Fruit fly (Drosophila melanogaster) whole organism, embryonic: ENCODE measurements around the gene VhaM9.7-b.

Source experiments
- Atf3 ChIP-seq: fragments of 200-800 bp; sonication (Bioruptor generic); optimal IDR thresholded peaks from 3 replicates; lab custom pipeline; 2016; ENCODE audit warnings: missing biosample characterization, missing genetic modification characterization
- B-H2 ChIP-seq: fragments of 200-800 bp; sonication (Bioruptor generic); optimal IDR thresholded peaks from 2 replicates; lab custom pipeline; 2018; ENCODE audit warnings: missing biosample characterization, mild to moderate bottlenecking, missing genetic modification characterization
- CG10147 ChIP-seq: fragments of 200-800 bp; sonication (Bioruptor generic); optimal IDR thresholded peaks from 2 replicates; lab custom pipeline; 2019; ENCODE audit warnings: missing biosample characterization, mild to moderate bottlenecking, missing genetic modification characterization, moderate library complexity
- CG10979 ChIP-seq: fragments of 200-800 bp; sonication (Bioruptor generic); optimal IDR thresholded peaks from 2 replicates; lab custom pipeline; 2018; ENCODE audit warnings: missing biosample characterization, mild to moderate bottlenecking, missing genetic modification characterization, moderate library complexity
- CG13287 ChIP-seq: fragments of 200-800 bp; sonication (Bioruptor generic); IDR thresholded peaks from 2 replicates; pipeline ENCODE4 v1.3.6; 2022; ENCODE audit warnings: missing biosample characterization, missing genetic modification characterization; ENCODE audit not compliant: partially characterized antibody
- CG14050 ChIP-seq: fragments of 200-800 bp; sonication (Bioruptor generic); IDR thresholded peaks from 3 replicates; pipeline ENCODE4 v1.3.6; 2022; ENCODE audit warnings: missing biosample characterization, missing genetic modification characterization
- CG1603 ChIP-seq: fragments of 200-800 bp; sonication (Bioruptor generic); optimal IDR thresholded peaks from 2 replicates; lab custom pipeline; 2019; ENCODE audit warnings: missing biosample characterization, mild to moderate bottlenecking, missing genetic modification characterization, moderate library complexity
- CG17186 ChIP-seq: fragments of 200-800 bp; sonication (Bioruptor generic); optimal IDR thresholded peaks from 3 replicates; lab custom pipeline; 2017; ENCODE audit warnings: missing biosample characterization, missing genetic modification reagents, missing genetic modification characterization
- CG17912 ChIP-seq: fragments of 200-800 bp; sonication (Bioruptor generic); optimal IDR thresholded peaks from 2 replicates; lab custom pipeline; 2018; ENCODE audit warnings: missing biosample characterization, mild to moderate bottlenecking, missing genetic modification characterization
- CG30020 ChIP-seq: fragments of 200-800 bp; optimal IDR thresholded peaks from 2 replicates; lab custom pipeline; 2019; ENCODE audit warnings: missing biosample characterization, mild to moderate bottlenecking, missing genetic modification characterization, moderate library complexity
- CG32532 ChIP-seq: fragments of 200-800 bp; sonication (Bioruptor generic); IDR thresholded peaks from 2 replicates; pipeline ENCODE4 v1.3.6; 2022; ENCODE audit warnings: missing biosample characterization, missing genetic modification characterization
- CG6689 ChIP-seq: fragments of 200-800 bp; sonication (Bioruptor generic); IDR thresholded peaks from 2 replicates; pipeline ENCODE4 v1.3.6; 2022; ENCODE audit warnings: missing biosample characterization, missing genetic modification characterization
- CG9797 ChIP-seq: fragments of 200-800 bp; sonication (Bioruptor generic); optimal IDR thresholded peaks from 3 replicates; lab custom pipeline; 2018; ENCODE audit warnings: missing biosample characterization, mild to moderate bottlenecking, missing genetic modification characterization
- Deaf1 ChIP-seq: fragments of 200-800 bp; optimal IDR thresholded peaks from 3 replicates; lab custom pipeline; 2019; ENCODE audit warnings: missing biosample characterization, mild to moderate bottlenecking, missing genetic modification characterization, moderate library complexity
- Fer1 ChIP-seq: fragments of 200-800 bp; sonication (Bioruptor generic); optimal IDR thresholded peaks from 2 replicates; lab custom pipeline; 2017; ENCODE audit warnings: missing biosample characterization, mild to moderate bottlenecking, missing genetic modification characterization
- HmgD ChIP-seq: fragments of 200-800 bp; sonication (Bioruptor generic); optimal IDR thresholded peaks from 3 replicates; lab custom pipeline; 2016; ENCODE audit warnings: missing biosample characterization, missing genetic modification characterization
- MESR4 ChIP-seq: fragments of 200-800 bp; sonication (Bioruptor generic); optimal IDR thresholded peaks from 2 replicates; lab custom pipeline; 2018; ENCODE audit warnings: missing biosample characterization, mild to moderate bottlenecking, missing genetic modification characterization, moderate library complexity
- MTF-1 ChIP-seq: fragments of 200-800 bp; sonication (Bioruptor generic); optimal IDR thresholded peaks from 2 replicates; lab custom pipeline; 2018; ENCODE audit warnings: missing biosample characterization, mild to moderate bottlenecking, missing genetic modification characterization, borderline replicate concordance
- NK7.1 ChIP-seq: fragments of 200-800 bp; sonication (Bioruptor generic); optimal IDR thresholded peaks from 3 replicates; lab custom pipeline; 2016; ENCODE audit warnings: missing biosample characterization, missing genetic modification characterization
- Oli ChIP-seq: fragments of 200-800 bp; sonication (Bioruptor generic); optimal IDR thresholded peaks from 2 replicates; lab custom pipeline; 2018; ENCODE audit warnings: missing biosample characterization, mild to moderate bottlenecking, missing genetic modification characterization, moderate library complexity
- Usf ChIP-seq: fragments of 200-800 bp; sonication (Bioruptor generic); optimal IDR thresholded peaks from 2 replicates; lab custom pipeline; 2017; ENCODE audit warnings: missing genotype, missing biosample characterization, missing genetic modification characterization
- ac ChIP-seq: fragments of 200-800 bp; sonication (Bioruptor generic); optimal IDR thresholded peaks from 3 replicates; lab custom pipeline; 2017; ENCODE audit warnings: missing biosample characterization, mild to moderate bottlenecking, missing genetic modification characterization
- ato ChIP-seq: fragments of 200-800 bp; sonication (Bioruptor generic); IDR thresholded peaks from 2 replicates; pipeline ENCODE4 v1.3.6; 2022; ENCODE audit warnings: missing biosample characterization, missing genetic modification characterization; ENCODE audit not compliant: partially characterized antibody
- cato ChIP-seq: fragments of 200-800 bp; sonication (Bioruptor generic); optimal IDR thresholded peaks from 2 replicates; lab custom pipeline; 2016; ENCODE audit warnings: missing biosample characterization, missing genetic modification characterization, borderline replicate concordance
- ci ChIP-seq: fragments of 200-800 bp; sonication (Bioruptor generic); IDR thresholded peaks from 3 replicates; pipeline ENCODE4 v1.3.6; 2022; ENCODE audit warnings: missing biosample characterization, missing genetic modification characterization
- crc ChIP-seq: fragments of 200-800 bp; sonication (Bioruptor generic); optimal IDR thresholded peaks from 2 replicates; lab custom pipeline; 2016; ENCODE audit warnings: missing biosample characterization, missing genetic modification characterization
- dimm ChIP-seq: fragments of 200-800 bp; sonication (Bioruptor generic); IDR thresholded peaks from 2 replicates; pipeline ENCODE4 v1.3.6; 2022; ENCODE audit warnings: missing biosample characterization, missing genetic modification characterization
- en ChIP-seq: fragments of 200-800 bp; sonication (Bioruptor generic); optimal IDR thresholded peaks from 2 replicates; lab custom pipeline; 2016; ENCODE audit warnings: missing biosample characterization, missing genetic modification characterization
- fd3F ChIP-seq: fragments of 200-800 bp; sonication (Bioruptor generic); optimal IDR thresholded peaks from 2 replicates; lab custom pipeline; 2018; ENCODE audit warnings: missing biosample characterization, mild to moderate bottlenecking, missing genetic modification characterization, moderate library complexity
- ham ChIP-seq: fragments of 200-800 bp; sonication (Bioruptor generic); IDR thresholded peaks from 2 replicates; pipeline ENCODE4 v1.3.6; 2022; ENCODE audit warnings: missing biosample characterization, missing genetic modification characterization
- jigr1 ChIP-seq: fragments of 200-800 bp; sonication (Bioruptor generic); IDR thresholded peaks from 3 replicates; pipeline ENCODE4 v1.3.6; 2022; ENCODE audit warnings: missing biosample characterization, missing genetic modification characterization
- ken ChIP-seq: fragments of 200-800 bp; sonication (Bioruptor generic); IDR thresholded peaks from 3 replicates; pipeline ENCODE4 v1.3.6; 2022; ENCODE audit warnings: missing biosample characterization, missing genetic modification characterization
- lilli ChIP-seq: fragments of 200-800 bp; sonication (Bioruptor generic); optimal IDR thresholded peaks from 3 replicates; lab custom pipeline; 2016; ENCODE audit warnings: missing biosample characterization, missing genetic modification characterization
- onecut ChIP-seq: fragments of 200-800 bp; sonication (Bioruptor generic); IDR thresholded peaks from 2 replicates; pipeline ENCODE4 v1.3.6; 2022; ENCODE audit warnings: missing biosample characterization, missing genetic modification characterization
- p53 ChIP-seq: fragments of 200-800 bp; sonication (Bioruptor generic); optimal IDR thresholded peaks from 2 replicates; lab custom pipeline; 2016; ENCODE audit warnings: missing biosample characterization, missing genetic modification characterization
- pb ChIP-seq: fragments of 200-800 bp; sonication (Bioruptor generic); optimal IDR thresholded peaks from 3 replicates; lab custom pipeline; 2016; ENCODE audit warnings: missing biosample characterization, missing genetic modification characterization
- sna ChIP-seq: fragments of 200-800 bp; sonication (Bioruptor generic); IDR thresholded peaks from 2 replicates; pipeline ENCODE4 v1.3.6; 2022; ENCODE audit warnings: missing biosample characterization, missing genetic modification characterization; ENCODE audit not compliant: partially characterized antibody
- trh ChIP-seq: fragments of 200-800 bp; sonication (Bioruptor generic); optimal IDR thresholded peaks from 2 replicates; lab custom pipeline; 2016; ENCODE audit warnings: missing biosample characterization, missing genetic modification characterization

VhaM9.7-b gene

DNA sequence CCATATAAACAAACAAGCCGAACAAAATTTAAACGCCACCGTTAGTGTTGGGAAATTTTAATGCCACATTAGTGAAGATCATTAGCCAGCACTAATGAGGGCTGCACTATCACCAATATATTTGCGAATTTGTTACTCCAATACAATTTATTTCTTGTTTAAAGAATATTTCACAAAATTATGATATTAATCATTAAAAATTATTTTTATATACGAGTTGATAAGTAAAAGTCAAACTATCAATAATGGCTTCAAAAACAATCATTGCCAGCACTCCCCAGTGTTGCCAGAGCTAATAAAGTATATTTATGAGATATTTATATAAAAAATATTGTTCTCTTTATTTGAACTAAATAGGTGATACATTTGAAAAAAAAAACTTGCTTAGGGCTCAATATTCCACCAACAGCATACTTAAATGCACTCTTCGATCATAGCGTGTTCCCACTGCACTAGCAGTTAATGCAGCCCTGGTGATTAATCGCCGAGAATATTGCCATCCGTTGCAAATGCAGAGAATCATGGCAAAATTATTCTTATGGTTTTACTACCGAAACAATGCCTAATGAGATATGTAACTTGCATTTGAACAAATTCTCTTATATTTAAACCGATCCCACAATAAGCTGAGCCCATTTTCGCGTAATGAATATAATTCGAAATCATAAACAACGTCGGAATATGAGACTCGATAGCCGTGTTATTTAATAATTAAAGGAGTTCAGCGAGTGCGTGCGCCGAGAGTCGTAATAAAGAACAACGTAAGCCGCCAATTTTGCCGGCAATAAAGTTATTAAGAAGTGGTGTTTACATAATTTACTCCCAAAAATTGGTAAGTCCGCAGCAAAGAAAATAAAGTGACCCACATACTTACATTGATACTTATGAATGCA is 23.6 kb upstream of the VhaM9.7-b start, which contains the start of the genes SAK and Cdk12 (continued):
- TF ChIP-seq cato (GFP tag; lab: Kevin White, UChicago) (peak; percentile 68), CG17912 (GFP tag; lab: Kevin White, UChicago) (peak; percentile 44), dimm (GFP tag; lab: Robert Waterston, UW) (peak; percentile 21; the same call in 1 of the 2 replicates), NK7.1 (peak; percentile 13), lilli (GFP tag; lab: Kevin White, UChicago) (peak; percentile 82), onecut (GFP tag; lab: Robert Waterston, UW) (0 out of 2 replicates have a peak, but pooled peaks have one; percentile 34), trh (GFP tag; lab: Kevin White, UChicago) (peak; percentile 55), HmgD (GFP tag; lab: Kevin White, UChicago) (no peak), sna (0 out of 2 replicates have a peak, but pooled peaks have one; percentile 15), Atf3 (no peak), MTF-1 (GFP tag; lab: Kevin White, UChicago) (peak; percentile 41), CG13287 (GFP tag; lab: Robert Waterston, UW) (peak; percentile 59), fd3F (GFP tag; lab: Kevin White, UChicago) (peak; percentile 85), Deaf1 (no peak), CG30020 (tag; lab: Kevin White, UChicago) (peak; percentile 89), CG14050 (GFP tag; lab: Robert Waterston, UW) (peak; percentile 54), Fer1 (GFP tag; lab: Kevin White, UChicago) (peak; percentile 79), Usf (GFP tag; lab: Kevin White, UChicago) (peak; percentile 78), ken (GFP tag; lab: Robert Waterston, UW) (peak; percentile 72), CG9797 (GFP tag; lab: Kevin White, UChicago) (peak; percentile 37), ham (GFP tag; lab: Robert Waterston, UW) (peak; percentile 24; the same call in 1 of the 2 replicates), en (GFP tag; lab: Kevin White, UChicago) (no peak), jigr1 (GFP tag; lab: Robert Waterston, UW) (peak; percentile 67; the same call in 2 of the 3 replicates), CG1603 (tag; lab: Kevin White, UChicago) (peak; percentile 33), ato (GFP tag; lab: Robert Waterston, UW) (no peak), crc (no peak), CG10147 (GFP tag; lab: Kevin White, UChicago) (peak; percentile 82), Oli (tag; lab: Kevin White, UChicago) (peak; percentile 84), B-H2 (GFP tag; lab: Kevin White, UChicago) (peak; percentile 92), CG10979 (tag; lab: Kevin White, UChicago) (peak; percentile 80), p53 (GFP tag; lab: Kevin White, UChicago) (no peak), MESR4 (GFP tag; lab: Kevin White, UChicago) (peak; percentile 89), ac (GFP tag; lab: Kevin White, UChicago) (peak; percentile 5), CG32532 (GFP tag; lab: Robert Waterston, UW) (peak; percentile 87), pb (GFP tag; lab: Kevin White, UChicago) (peak; percentile 16), ci (GFP tag; lab: Robert Waterston, UW) (peak; percentile 74; the same call in 2 of the 3 replicates), CG17186 (GFP tag; lab: Kevin White, UChicago) (no peak), CG6689 (peak; percentile 79)
